ENCODE assay signal across 3 worm cellular contexts in the genomic region with DNA sequence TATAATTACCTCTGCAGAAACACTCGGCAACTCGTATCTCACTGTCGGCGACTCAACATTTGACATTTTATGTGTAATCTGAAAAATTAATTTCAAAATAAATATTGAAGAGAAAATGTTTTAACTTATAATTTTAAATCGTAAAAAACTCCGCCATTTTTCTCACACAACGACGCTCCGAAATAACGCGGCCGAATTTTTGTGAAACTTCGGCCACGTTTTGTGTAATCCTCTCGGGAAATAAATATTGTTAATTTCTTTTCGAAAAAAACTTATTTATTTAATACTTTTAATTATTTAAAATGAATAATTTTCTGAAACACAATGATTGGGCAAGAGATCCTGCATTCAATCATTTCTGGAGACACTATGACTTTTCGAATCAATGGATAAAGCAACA.
TF ChIP-seq lines count a peak whose summit lies in the region.

A gene (minus strand): TSS at position 86 of the 400 bp plus-strand sequence.
A gene (plus strand): TSS at position 237 of the 400 bp plus-strand sequence.

TF ChIP-seq in whole organism, L2 larva, 48 proteins besides CTCF, POLR2A, EP300 and RAD21 (continued from another document):
- TF ChIP-seq snpc-4 (tag; optimal IDR thresholded peaks at IDR 0.05; lab: Kevin White, UChicago) (peak; percentile 77), nhr-21 (tag; optimal IDR thresholded peaks at IDR 0.05; lab: Kevin White, UChicago) (peak; percentile 74), sem-4 (tag; optimal IDR thresholded peaks at IDR 0.05; lab: Kevin White, UChicago) (peak; percentile 95), skn-1 (tag; optimal IDR thresholded peaks at IDR 0.05; lab: Kevin White, UChicago) (peak; percentile 36), C34F6.9 (tag; optimal IDR thresholded peaks at IDR 0.05; lab: Kevin White, UChicago) (peak; percentile 94), unc-39 (tag; optimal IDR thresholded peaks at IDR 0.05; lab: Kevin White, UChicago) (no peak), nhr-6 (tag; optimal IDR thresholded peaks at IDR 0.05; lab: Kevin White, UChicago) (peak; percentile 77), ztf-1 (GFP tag; conservative IDR thresholded peaks at IDR 0.05; lab: Robert Waterston, UW) (no peak), sma-3 (GFP tag; optimal IDR thresholded peaks at IDR 0.05; lab: Kevin White, UChicago) (peak; percentile 96), unc-62 (GFP tag; optimal IDR thresholded peaks at IDR 0.05; lab: Kevin White, UChicago) (no peak), alr-1 (tag; optimal IDR thresholded peaks at IDR 0.05; lab: Kevin White, UChicago) (no peak), egl-27 (tag; optimal IDR thresholded peaks at IDR 0.05; lab: Kevin White, UChicago) (peak; percentile 72), gmeb-1 (tag; optimal IDR thresholded peaks at IDR 0.05; lab: Kevin White, UChicago) (peak; percentile 92), lin-13 (GFP tag; optimal IDR thresholded peaks at IDR 0.05; lab: Kevin White, UChicago) (peak; percentile 84), nhr-11 (tag; optimal IDR thresholded peaks at IDR 0.05; lab: Kevin White, UChicago) (no peak), ama-1 (optimal IDR thresholded peaks at IDR 0.05; lab: Kevin White, UChicago) (no peak)

TF ChIP-seq in whole organism, L4 larva, 104 proteins besides CTCF, POLR2A, EP300 and RAD21 (continued from another document and continues in another):
- no peak for TF ChIP-seq aha-1 (tag; lab: Kevin White, UChicago)
- peak; percentile 47 for TF ChIP-seq zfp-2 (tag; optimal IDR thresholded peaks at IDR 0.05; lab: Kevin White, UChicago)
- TF ChIP-seq hlh-30 (tag; optimal IDR thresholded peaks at IDR 0.05; lab: Kevin White, UChicago; ENCODE audit: insufficient read depth) = peak; percentile 63
- TF ChIP-seq hmg-1.1 (GFP tag; IDR thresholded peaks at IDR 0.05; lab: Robert Waterston, UW) = peak; percentile 54; the same call in 1 of the 2 replicates
- TF ChIP-seq unc-62 (GFP tag; optimal IDR thresholded peaks at IDR 0.05 in 1 of 2; lab: Kevin White, UChicago) = no peak
- TF ChIP-seq unc-62 (tag; optimal IDR thresholded peaks at IDR 0.05; lab: Kevin White, UChicago) = no peak
- no peak for TF ChIP-seq cey-2 (tag; optimal IDR thresholded peaks at IDR 0.05; lab: Kevin White, UChicago; ENCODE audit: borderline replicate concordance, insufficient read depth)
- peak; percentile 64 for TF ChIP-seq F37D6.2 (tag; optimal IDR thresholded peaks at IDR 0.05; lab: Kevin White, UChicago)
- TF ChIP-seq mxl-3 (GFP tag; optimal IDR thresholded peaks at IDR 0.05; lab: Kevin White, UChicago) = peak; percentile 39
- peak; percentile 24 for TF ChIP-seq nhr-48 (tag; optimal IDR thresholded peaks at IDR 0.05; lab: Kevin White, UChicago)
- TF ChIP-seq nhr-25 (tag; optimal IDR thresholded peaks at IDR 0.05; lab: Kevin White, UChicago; ENCODE audit: borderline replicate concordance, insufficient read depth) = no peak
- peak; percentile 88 for TF ChIP-seq duxl-1 (tag; optimal IDR thresholded peaks at IDR 0.05; lab: Kevin White, UChicago; ENCODE audit: poor library complexity)
- TF ChIP-seq egl-43 (GFP tag; IDR thresholded peaks at IDR 0.05; lab: Robert Waterston, UW) = no peak
- TF ChIP-seq spr-1 (tag; optimal IDR thresholded peaks at IDR 0.05; lab: Kevin White, UChicago) = peak; percentile 32
- peak in 1 of 2 experiments; percentile 96 for TF ChIP-seq lsy-2 (tag; optimal IDR thresholded peaks at IDR 0.05; lab: Kevin White, UChicago)
- TF ChIP-seq R02D3.7 (tag; optimal IDR thresholded peaks at IDR 0.05; lab: Kevin White, UChicago) = no peak
- no peak for TF ChIP-seq gei-8 (GFP tag; optimal IDR thresholded peaks at IDR 0.05; lab: Kevin White, UChicago)
- no peak for TF ChIP-seq daf-12 (tag; optimal IDR thresholded peaks at IDR 0.05; lab: Kevin White, UChicago)
- peak; percentile 16 for TF ChIP-seq F49E8.2 (tag; optimal IDR thresholded peaks at IDR 0.05; lab: Kevin White, UChicago; ENCODE audit: borderline replicate concordance)
- no peak for TF ChIP-seq ctbp-1 (GFP tag; IDR thresholded peaks at IDR 0.05; lab: Robert Waterston, UW)
- TF ChIP-seq nhr-42 (GFP tag; IDR thresholded peaks at IDR 0.05; lab: Robert Waterston, UW) = no peak
- TF ChIP-seq lir-3 (tag; optimal IDR thresholded peaks at IDR 0.05; lab: Kevin White, UChicago) = no peak
- TF ChIP-seq arid-1 (GFP tag; conservative IDR thresholded peaks at IDR 0.05; lab: Robert Waterston, UW) = peak; percentile 60; the same call in 1 of the 2 replicates
- TF ChIP-seq unc-130 (GFP tag; optimal IDR thresholded peaks at IDR 0.05; lab: Kevin White, UChicago) = peak; percentile 96
- no peak for TF ChIP-seq lin-29 (GFP tag; IDR thresholded peaks at IDR 0.05; lab: Robert Waterston, UW)
- peak; percentile 60 for TF ChIP-seq fkh-10 (GFP tag; optimal IDR thresholded peaks at IDR 0.05; lab: Kevin White, UChicago)
- no peak for TF ChIP-seq saeg-2 (GFP tag; IDR thresholded peaks at IDR 0.05; lab: Robert Waterston, UW)
- TF ChIP-seq madf-9 (GFP tag; conservative IDR thresholded peaks at IDR 0.05; lab: Robert Waterston, UW) = peak; percentile 61; the same call in 1 of the 2 replicates
- peak; percentile 57 for TF ChIP-seq nhr-77 (tag; optimal IDR thresholded peaks at IDR 0.05; lab: Kevin White, UChicago)
- peak in 1 of 2 experiments; percentile 93 for TF ChIP-seq hif-1 (tag; optimal IDR thresholded peaks at IDR 0.05; lab: Kevin White, UChicago)
- TF ChIP-seq php-3 (GFP tag; IDR thresholded peaks at IDR 0.05; lab: Robert Waterston, UW) = no peak
- TF ChIP-seq hlh-11 (tag; optimal IDR thresholded peaks at IDR 0.05; lab: Kevin White, UChicago) = no peak
- 0 out of 2 replicates have a peak, but pooled peaks have one; percentile 45 for TF ChIP-seq mdt-29 (GFP tag; IDR thresholded peaks at IDR 0.05; lab: Robert Waterston, UW)
- no peak for TF ChIP-seq dmd-8 (GFP tag; IDR thresholded peaks at IDR 0.05; lab: Robert Waterston, UW)
- TF ChIP-seq nhr-10 (tag; optimal IDR thresholded peaks at IDR 0.05; lab: Kevin White, UChicago) = no peak
- TF ChIP-seq zip-11 (GFP tag; IDR thresholded peaks at IDR 0.05; lab: Robert Waterston, UW) = no peak
- TF ChIP-seq mes-2 (tag; optimal IDR thresholded peaks at IDR 0.05; lab: Kevin White, UChicago; ENCODE audit: poor library complexity, severe bottlenecking) = peak; percentile 100
- TF ChIP-seq Y75B8A.6 (GFP tag; IDR thresholded peaks at IDR 0.05; lab: Robert Waterston, UW) = no peak
- peak; percentile 79 for TF ChIP-seq lin-38 (GFP tag; IDR thresholded peaks at IDR 0.05; lab: Robert Waterston, UW)
- TF ChIP-seq vab-7 (GFP tag; IDR thresholded peaks at IDR 0.05; lab: Robert Waterston, UW) = 0 out of 2 replicates have a peak, but pooled peaks have one; percentile 56
- TF ChIP-seq pha-4 (GFP tag; IDR thresholded peaks at IDR 0.05; lab: Robert Waterston, UW) = peak; percentile 76
- peak; percentile 69 for TF ChIP-seq pha-4 (tag; optimal IDR thresholded peaks at IDR 0.05; lab: Kevin White, UChicago)
- no peak for TF ChIP-seq spr-3 (GFP tag; optimal IDR thresholded peaks at IDR 0.05; lab: Kevin White, UChicago)
- TF ChIP-seq ztf-11 (tag; optimal IDR thresholded peaks at IDR 0.05; lab: Kevin White, UChicago) = no peak
- no peak for TF ChIP-seq ces-1 (GFP tag; optimal IDR thresholded peaks at IDR 0.05; lab: Kevin White, UChicago)
- TF ChIP-seq ceh-32 (tag; optimal IDR thresholded peaks at IDR 0.05; lab: Kevin White, UChicago; ENCODE audit: poor library complexity) = no peak
- peak; percentile 96 for TF ChIP-seq dmd-9 (GFP tag; IDR thresholded peaks at IDR 0.05; lab: Robert Waterston, UW)
- peak; percentile 99 for TF ChIP-seq T20F7.1 (GFP tag; optimal IDR thresholded peaks at IDR 0.05; lab: Kevin White, UChicago)
- peak; percentile 54 for TF ChIP-seq nhr-102 (tag; optimal IDR thresholded peaks at IDR 0.05; lab: Kevin White, UChicago)
- no peak for TF ChIP-seq ceh-82 (tag; optimal IDR thresholded peaks at IDR 0.05; lab: Kevin White, UChicago)
- no peak for TF ChIP-seq snpc-1.2 (GFP tag; IDR thresholded peaks at IDR 0.05; lab: Robert Waterston, UW)
- no peak for TF ChIP-seq nhr-237 (tag; optimal IDR thresholded peaks at IDR 0.05; lab: Kevin White, UChicago)
- no peak for TF ChIP-seq F10B5.3 (tag; optimal IDR thresholded peaks at IDR 0.05; lab: Kevin White, UChicago)
- no peak for TF ChIP-seq ceh-28 (tag; optimal IDR thresholded peaks at IDR 0.05; lab: Kevin White, UChicago)
- TF ChIP-seq fos-1 (tag; optimal IDR thresholded peaks at IDR 0.05; lab: Kevin White, UChicago) = no peak

TF ChIP-seq in whole organism, late embryonic, 69 proteins besides CTCF, POLR2A, EP300 and RAD21 (continued from another document):
- TF ChIP-seq ceh-18 (tag; optimal IDR thresholded peaks at IDR 0.05; lab: Kevin White, UChicago) = peak; percentile 2
- peak; percentile 90 for TF ChIP-seq hlh-8 (tag; optimal IDR thresholded peaks at IDR 0.05; lab: Kevin White, UChicago)
- peak; percentile 12 for TF ChIP-seq rnt-1 (tag; optimal IDR thresholded peaks at IDR 0.05; lab: Kevin White, UChicago)
- no peak for TF ChIP-seq K02D7.2 (tag; optimal IDR thresholded peaks at IDR 0.05; lab: Kevin White, UChicago)
- TF ChIP-seq ceh-34 (tag; optimal IDR thresholded peaks at IDR 0.05; lab: Kevin White, UChicago) = peak; percentile 49
- no peak for TF ChIP-seq dve-1 (tag; optimal IDR thresholded peaks at IDR 0.05; lab: Kevin White, UChicago)
- peak; percentile 81 for TF ChIP-seq tbx-7 (tag; optimal IDR thresholded peaks at IDR 0.05; lab: Kevin White, UChicago)
- peak; percentile 93 for TF ChIP-seq ceh-2 (tag; optimal IDR thresholded peaks at IDR 0.05; lab: Kevin White, UChicago)
